Fruit fly (Drosophila melanogaster) whole organism, pupa: ENCODE measurements around the gene CtsL4.
A peak's percentile ranks its signal among the peaks of the same experiment; 100 is the strongest.

Source experiments
- CG10348 ChIP-seq: fragments of 200-800 bp; sonication (Bioruptor generic); IDR thresholded peaks from 2 replicates; pipeline ENCODE4 v1.3.6; 2022; ENCODE audit warnings: missing biosample characterization, missing genetic modification characterization
- CG12605 ChIP-seq: fragments of 200-800 bp; sonication (Bioruptor generic); IDR thresholded peaks from 2 replicates; pipeline ENCODE4 v1.3.6; 2022; ENCODE audit warnings: missing biosample characterization, missing genetic modification characterization
- CG13204 ChIP-seq: fragments of 200-800 bp; sonication (Bioruptor generic); optimal IDR thresholded peaks from 2 replicates; lab custom pipeline; 2018; ENCODE audit warnings: missing biosample characterization, mild to moderate bottlenecking, missing genetic modification characterization, moderate library complexity
- CG14655 ChIP-seq: fragments of 200-800 bp; sonication (Bioruptor generic); optimal IDR thresholded peaks from 3 replicates; lab custom pipeline; 2017; ENCODE audit warnings: mild to moderate bottlenecking, missing biosample characterization, missing genetic modification reagents, missing genetic modification characterization
- CG15710 ChIP-seq: fragments of 200-800 bp; sonication (Bioruptor generic); optimal IDR thresholded peaks from 2 replicates; lab custom pipeline; 2018; ENCODE audit warnings: missing biosample characterization, mild to moderate bottlenecking, missing genetic modification characterization, moderate library complexity
- CG17806 ChIP-seq: fragments of 200-800 bp; sonication (Bioruptor generic); optimal IDR thresholded peaks from 2 replicates; lab custom pipeline; 2018; ENCODE audit warnings: missing biosample characterization, mild to moderate bottlenecking, missing genetic modification characterization, moderate library complexity
- CG32121 ChIP-seq: fragments of 200-800 bp; sonication (Bioruptor generic); IDR thresholded peaks from 2 replicates; pipeline ENCODE4 v1.3.6; 2022; ENCODE audit warnings: missing biosample characterization, missing genetic modification characterization
- CG34367 ChIP-seq: fragments of 200-800 bp; sonication (Bioruptor generic); optimal IDR thresholded peaks from 2 replicates; lab custom pipeline; 2018; ENCODE audit warnings: missing biosample characterization, mild to moderate bottlenecking, missing genetic modification characterization
- CG4496 ChIP-seq: fragments of 200-800 bp; sonication (Bioruptor generic); IDR thresholded peaks from 3 replicates; pipeline ENCODE4 v1.3.6; 2022; ENCODE audit warnings: missing biosample characterization, missing genetic modification characterization
- CG8159 ChIP-seq: fragments of 200-800 bp; sonication (Bioruptor generic); optimal IDR thresholded peaks from 3 replicates; lab custom pipeline; 2018; ENCODE audit warnings: missing biosample characterization, mild to moderate bottlenecking, missing genetic modification characterization, moderate library complexity
- CG8301 ChIP-seq: fragments of 200-800 bp; sonication (Bioruptor generic); optimal IDR thresholded peaks from 2 replicates; lab custom pipeline; 2018; ENCODE audit warnings: missing biosample characterization, mild to moderate bottlenecking, missing genetic modification characterization
- CG9948 ChIP-seq: fragments of 200-800 bp; sonication (Bioruptor generic); optimal IDR thresholded peaks from 2 replicates; lab custom pipeline; 2018; ENCODE audit warnings: missing biosample characterization, mild to moderate bottlenecking, missing genetic modification characterization, moderate library complexity
- D1 ChIP-seq: fragments of 200-800 bp; sonication (Bioruptor generic); optimal IDR thresholded peaks from 2 replicates; lab custom pipeline; 2018; ENCODE audit warnings: missing biosample characterization, mild to moderate bottlenecking, missing genetic modification characterization, moderate library complexity
- EcR ChIP-seq: fragments of 200-800 bp; sonication (Bioruptor generic); optimal IDR thresholded peaks from 3 replicates; lab custom pipeline; 2019; ENCODE audit warnings: missing biosample characterization, missing genetic modification characterization, mild to moderate bottlenecking, moderate library complexity, missing genetic modification reagents
- Ets98B ChIP-seq: fragments of 200-800 bp; sonication (Bioruptor generic); IDR thresholded peaks from 2 replicates; pipeline ENCODE4 v1.3.6; 2022; ENCODE audit warnings: missing biosample characterization, missing genetic modification characterization
- Pif1A ChIP-seq: fragments of 200-800 bp; sonication (Bioruptor generic); optimal IDR thresholded peaks from 3 replicates; lab custom pipeline; 2016; ENCODE audit warnings: missing biosample characterization, missing genetic modification characterization
- Pif1B ChIP-seq: fragments of 200-800 bp; sonication (Bioruptor generic); optimal IDR thresholded peaks from 3 replicates; lab custom pipeline; 2016; ENCODE audit warnings: missing biosample characterization, missing genetic modification characterization
- Snoo ChIP-seq: fragments of 200-800 bp; sonication (Bioruptor generic); optimal IDR thresholded peaks from 3 replicates; lab custom pipeline; 2017; ENCODE audit warnings: missing biosample characterization, mild to moderate bottlenecking, missing genetic modification characterization, inconsistent platforms
- fd96Ca ChIP-seq: fragments of 200-800 bp; sonication (Bioruptor generic); IDR thresholded peaks from 3 replicates; pipeline ENCODE4 v1.3.6; 2022; ENCODE audit warnings: missing biosample characterization, missing genetic modification characterization
- gl ChIP-seq: fragments of 200-800 bp; sonication (Bioruptor generic); optimal IDR thresholded peaks from 2 replicates; lab custom pipeline; 2018; ENCODE audit warnings: missing biosample characterization, mild to moderate bottlenecking, missing genetic modification characterization
- rn ChIP-seq: fragments of 200-800 bp; sonication (Bioruptor generic); IDR thresholded peaks from 2 replicates; pipeline ENCODE4 v1.3.6; 2022; ENCODE audit warnings: missing biosample characterization, missing genetic modification characterization

CtsL4 gene

DNA sequence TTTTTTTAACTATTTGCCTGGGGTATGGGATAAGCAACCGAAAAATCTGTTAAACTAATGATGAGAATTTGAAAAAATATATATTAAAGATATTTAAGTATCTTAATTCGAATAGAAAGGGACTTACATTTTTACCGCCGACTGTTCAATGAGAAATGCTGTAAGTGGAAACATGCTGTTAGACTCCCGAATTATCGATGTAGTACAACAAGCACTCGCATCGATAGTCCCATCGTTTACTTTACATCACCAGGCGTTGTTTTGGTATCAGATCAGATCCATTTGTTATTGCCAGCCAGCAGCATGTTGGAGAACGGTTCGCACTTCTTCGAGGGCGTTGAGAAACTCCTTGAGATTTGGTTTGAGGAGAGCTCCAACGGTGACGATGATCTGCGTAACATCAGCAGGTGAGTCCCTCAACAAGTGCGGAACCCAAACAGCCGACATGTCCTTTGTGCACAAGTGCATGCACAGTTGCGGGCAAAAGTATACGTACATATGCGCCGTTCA lies 17.1 kb downstream of the CtsL4 start, which contains the start of gene SamDC:
Gene SamDC, plus strand, starts transcription at position 246 of the 510 bp plus-strand sequence.
- no peak for TF ChIP-seq CG14655
- TF ChIP-seq CG4496 (GFP tag; lab: Robert Waterston, UW), result no peak
- peak; percentile 3 for TF ChIP-seq CG9948
- peak; percentile 19 for TF ChIP-seq Pif1A (GFP tag; lab: Kevin White, UChicago)
- TF ChIP-seq Snoo, result peak; percentile 25
- TF ChIP-seq Ets98B (GFP tag; lab: Robert Waterston, UW), result peak; percentile 36; the same call in 1 of the 2 replicates
- TF ChIP-seq CG32121 (GFP tag; lab: Robert Waterston, UW), result peak; percentile 11; the same call in 1 of the 2 replicates
- peak; percentile 36 for TF ChIP-seq CG15710
- 0 out of 2 replicates have a peak, but pooled peaks have one; percentile 23 for TF ChIP-seq CG12605
- peak; percentile 39 for TF ChIP-seq CG8159 (tag; lab: Kevin White, UChicago)

- TF ChIP-seq CG10348 (no peak), CG14655 (no peak), D1 (tag; lab: Kevin White, UChicago) (no peak), CG4496 (GFP tag; lab: Robert Waterston, UW) (no peak), Snoo (peak; percentile 30), fd96Ca (GFP tag; lab: Robert Waterston, UW) (no peak), CG8159 (tag; lab: Kevin White, UChicago) (no peak), Pif1A (GFP tag; lab: Kevin White, UChicago) (no peak), CG15710 (peak; percentile 14), Ets98B (GFP tag; lab: Robert Waterston, UW) (peak; percentile 64; the same call in 1 of the 2 replicates), CG9948 (peak; percentile 5), CG13204 (GFP tag; lab: Kevin White, UChicago) (no peak), CG8301 (tag; lab: Kevin White, UChicago) (peak; percentile 21), CG12605 (no peak), CG34367 (peak; percentile 48), EcR (GFP tag; lab: Kevin White, UChicago) (peak; percentile 84), CG32121 (GFP tag; lab: Robert Waterston, UW) (peak; percentile 51; the same call in 1 of the 2 replicates), CG17806 (tag; lab: Kevin White, UChicago) (peak; percentile 28), gl (peak; percentile 28), Pif1B (GFP tag; lab: Kevin White, UChicago) (peak; percentile 63), rn (GFP tag; lab: Robert Waterston, UW) (no peak)
- TF ChIP-seq, all 21 proteins: peak for 11
These were observed 21.5 kb downstream of the CtsL4 start for dm6 chr2L:10334854-10335277.

DNA sequence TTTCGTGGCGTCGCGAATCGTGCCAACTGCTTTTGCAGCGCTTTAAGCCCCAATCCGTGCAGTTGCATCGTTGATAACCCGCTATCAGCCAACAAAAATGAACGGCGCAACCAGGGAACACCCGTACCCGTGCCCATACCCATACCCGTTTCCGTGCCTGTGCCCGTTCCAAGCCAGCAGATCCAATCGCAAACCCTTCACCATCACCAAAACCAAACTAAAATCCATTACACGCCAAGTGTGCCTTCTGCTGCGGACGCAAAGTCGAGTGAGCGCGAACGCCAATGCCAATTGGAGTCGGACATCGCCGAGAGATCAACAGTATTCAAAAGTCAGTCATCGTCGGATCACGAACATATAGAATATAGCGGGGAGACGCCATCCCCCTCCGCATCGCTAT lies 22.2 kb downstream of the CtsL4 start:
- TF ChIP-seq CG12605, result no peak
- no peak for TF ChIP-seq CG32121 (GFP tag; lab: Robert Waterston, UW)
- TF ChIP-seq fd96Ca (GFP tag; lab: Robert Waterston, UW), result no peak
- TF ChIP-seq CG15710, result no peak
- no peak for TF ChIP-seq Ets98B (GFP tag; lab: Robert Waterston, UW)
- TF ChIP-seq gl, result no peak
- no peak for TF ChIP-seq CG14655
- TF ChIP-seq D1 (tag; lab: Kevin White, UChicago), result no peak
- TF ChIP-seq rn (GFP tag; lab: Robert Waterston, UW), result no peak
- no peak for TF ChIP-seq CG8159 (tag; lab: Kevin White, UChicago)
- no peak for TF ChIP-seq CG13204 (GFP tag; lab: Kevin White, UChicago)
- TF ChIP-seq CG4496 (GFP tag; lab: Robert Waterston, UW), result no peak
- TF ChIP-seq Snoo, result no peak
- no peak for TF ChIP-seq CG9948
- no peak for TF ChIP-seq EcR (GFP tag; lab: Kevin White, UChicago)
- TF ChIP-seq CG8301 (tag; lab: Kevin White, UChicago), result no peak
- no peak for TF ChIP-seq CG10348
- no peak for TF ChIP-seq Pif1A (GFP tag; lab: Kevin White, UChicago)

DNA sequence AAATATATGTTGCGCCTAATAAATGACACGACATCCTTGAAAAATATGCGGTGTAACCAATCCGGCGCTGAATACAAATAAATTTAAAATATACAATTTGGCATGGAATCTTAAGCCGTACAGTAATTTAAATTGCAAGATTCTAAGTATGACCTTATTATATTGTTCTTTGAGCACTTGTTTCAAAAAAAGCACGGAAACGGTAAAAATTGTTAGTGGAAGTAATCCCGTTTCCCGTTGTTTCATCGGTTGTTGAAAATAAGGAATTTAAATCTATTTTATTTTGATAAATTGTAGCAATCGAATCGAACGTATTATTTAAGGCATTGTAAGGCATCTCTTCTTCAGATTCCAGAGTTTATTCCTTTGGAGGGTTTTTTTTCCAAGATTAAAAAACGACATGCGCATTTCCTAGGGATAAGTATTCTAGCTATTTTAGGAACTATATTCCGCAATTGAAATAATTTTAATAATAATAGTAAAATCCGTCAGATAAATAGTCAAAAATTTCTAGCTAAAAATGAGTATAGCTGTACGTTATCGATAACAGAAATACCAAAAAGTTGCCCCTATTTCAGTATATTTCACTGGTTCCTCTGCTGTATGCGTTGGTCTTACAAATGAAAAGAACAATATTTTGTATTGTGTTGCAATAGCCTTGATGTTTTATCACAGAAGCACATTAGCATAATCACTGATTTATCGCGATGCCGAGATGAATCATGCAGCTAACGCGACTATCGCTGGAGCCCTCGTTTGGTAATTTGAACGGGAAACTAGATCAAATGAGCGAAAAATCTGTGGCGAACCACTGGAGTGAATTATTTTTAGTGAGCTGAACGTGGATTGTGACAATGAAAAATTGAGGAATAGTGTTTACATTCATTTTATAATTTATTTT lies 23.1 kb downstream of the CtsL4 start, which contains the start of gene GATAd:
Gene GATAd, plus strand, starts transcription at position 644 of the 901 bp plus-strand sequence.
- TF ChIP-seq CG32121 (GFP tag; lab: Robert Waterston, UW), result no peak
- TF ChIP-seq rn (GFP tag; lab: Robert Waterston, UW), result no peak
- no peak for TF ChIP-seq CG4496 (GFP tag; lab: Robert Waterston, UW)
- no peak for TF ChIP-seq EcR (GFP tag; lab: Kevin White, UChicago)
- no peak for TF ChIP-seq CG14655
- no peak for TF ChIP-seq CG17806 (tag; lab: Kevin White, UChicago)

dm6 chr2L:10331066-10331847 lies 25.1 kb downstream of the CtsL4 start, which contains the start of the genes Schip1 and Cox10:
TSS of gene Schip1 (minus strand) at chr2L:10331116.
TSS of gene Cox10 (plus strand) at chr2L:10331471.
- TF ChIP-seq CG14655 (no peak), CG10348 (no peak), gl (no peak), CG4496 (GFP tag; lab: Robert Waterston, UW) (no peak), Pif1B (GFP tag; lab: Kevin White, UChicago) (no peak)
